Worm (Caenorhabditis elegans): ENCODE data around the gene F14H8.8.

Gene F14H8.8

DNA sequence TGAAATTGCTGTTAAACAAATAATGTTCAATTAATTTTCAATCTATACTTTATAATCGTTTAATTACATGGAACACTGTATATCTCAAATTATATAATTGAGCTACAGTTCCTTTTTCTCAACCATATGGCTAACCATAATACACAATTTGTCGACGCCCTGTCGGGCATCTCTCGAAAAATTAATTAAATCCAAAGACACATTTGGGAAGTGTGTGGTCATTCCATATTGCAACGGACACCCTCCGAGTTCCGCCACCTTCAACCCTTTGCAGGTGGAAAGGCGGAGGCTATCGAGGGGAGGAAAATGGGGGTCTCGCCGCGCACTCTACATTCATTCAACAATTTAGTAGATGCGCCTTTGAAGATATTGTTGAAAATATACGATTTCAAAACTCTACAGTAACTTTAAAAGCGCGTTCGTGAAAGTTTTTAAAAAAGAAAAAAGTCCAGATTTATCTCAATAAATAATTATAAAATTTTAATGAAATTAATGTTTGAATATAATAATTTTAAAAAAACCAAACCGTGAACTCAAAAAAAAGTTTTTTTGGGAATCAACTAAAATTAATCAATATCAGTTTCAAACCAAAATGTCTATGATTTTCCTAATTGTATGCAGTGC, at the start of gene F14H8.8:
F14H8.8 (plus strand) TSS at position 574 of the 624 bp plus-strand sequence.
- TF ChIP-seq hlh-13 (GFP tag; optimal IDR thresholded peaks at IDR 0.05) (no peak), ama-1 (optimal IDR thresholded peaks at IDR 0.05) (no peak), dve-1 (tag; optimal IDR thresholded peaks at IDR 0.05) (no peak), mec-3 (tag; optimal IDR thresholded peaks at IDR 0.05; ENCODE audit: borderline replicate concordance) (no peak), zip-5 (tag; optimal IDR thresholded peaks at IDR 0.05) (no peak), tbx-2 (tag; optimal IDR thresholded peaks at IDR 0.05) (no peak), hlh-15 (tag; optimal IDR thresholded peaks at IDR 0.05) (no peak), unc-86 (tag; optimal IDR thresholded peaks at IDR 0.05) (no peak), sdc-2 (tag; optimal IDR thresholded peaks at IDR 0.05) (no peak)

DNA sequence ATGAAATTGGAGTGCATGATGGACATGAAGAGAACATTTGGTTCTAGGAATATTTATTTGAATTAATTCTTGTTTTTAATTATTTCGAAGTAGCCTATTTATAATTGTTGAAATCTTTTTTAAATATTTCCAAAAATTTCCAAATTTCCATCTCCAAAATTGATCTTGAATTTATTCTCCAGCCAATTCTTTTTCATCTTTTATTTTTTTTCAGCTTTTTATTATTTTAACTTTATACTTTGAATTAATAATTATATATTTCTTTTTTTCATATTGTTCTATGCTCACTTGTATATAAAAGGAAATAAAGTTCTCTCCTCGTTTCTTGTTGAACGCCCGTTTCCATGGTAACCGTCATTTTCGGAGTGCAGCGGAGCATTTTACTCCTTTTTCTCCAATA, 49.3 kb upstream of the F14H8.8 start, which contains the start of gene xbx-1:
xbx-1 (plus strand) TSS at position 301 of the 400 bp plus-strand sequence.
- TF ChIP-seq sox-4 (tag; optimal IDR thresholded peaks at IDR 0.05) (no peak), dmd-4 (tag; optimal IDR thresholded peaks at IDR 0.05; ENCODE audit: borderline replicate concordance) (no peak), ztf-16 (tag; optimal IDR thresholded peaks at IDR 0.05) (no peak), elt-4 (tag; optimal IDR thresholded peaks at IDR 0.05) (no peak), ahr-1 (tag; optimal IDR thresholded peaks at IDR 0.05) (no peak), dve-1 (tag; optimal IDR thresholded peaks at IDR 0.05) (no peak), ceh-30 (tag; optimal IDR thresholded peaks at IDR 0.05) (no peak), pros-1 (tag; optimal IDR thresholded peaks at IDR 0.05) (no peak), npax-4 (tag; optimal IDR thresholded peaks at IDR 0.05) (no peak), pax-1 (tag; optimal IDR thresholded peaks at IDR 0.05) (no peak), ceh-18 (tag; optimal IDR thresholded peaks at IDR 0.05) (no peak), madf-2 (tag; optimal IDR thresholded peaks at IDR 0.05) (no peak), odd-2 (tag; optimal IDR thresholded peaks at IDR 0.05) (no peak), unc-86 (tag; optimal IDR thresholded peaks at IDR 0.05) (no peak), rnt-1 (tag; optimal IDR thresholded peaks at IDR 0.05) (no peak), hlh-30 (tag; optimal IDR thresholded peaks at IDR 0.05; ENCODE audit: insufficient read depth) (no peak), Y22D7AL.16 (tag; optimal IDR thresholded peaks at IDR 0.05) (no peak)

DNA sequence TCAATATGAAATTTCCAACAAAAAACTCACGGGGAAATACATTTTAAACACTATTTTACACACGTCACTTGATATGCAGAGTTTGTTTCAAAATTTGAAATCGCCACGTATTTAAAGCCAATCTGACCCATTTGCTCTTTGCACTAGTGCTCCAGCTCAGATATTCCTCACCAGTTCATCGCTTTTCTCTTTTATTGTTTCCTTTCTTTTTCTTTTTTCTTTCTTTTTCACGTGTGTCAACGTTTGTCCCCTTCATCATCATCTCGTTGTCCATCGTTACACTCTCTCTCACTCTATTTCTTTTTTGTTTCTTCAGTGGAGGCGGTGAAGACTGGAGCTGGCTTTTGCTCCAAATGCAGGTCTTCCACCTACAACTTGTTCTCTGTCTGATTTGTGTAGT, 44.7 kb upstream of the F14H8.8 start, which contains the start of gene F02D8.4:
F02D8.4 (plus strand) TSS at position 301 of the 400 bp plus-strand sequence.
- no peak for TF ChIP-seq unc-3 (GFP tag; conservative IDR thresholded peaks at IDR 0.05)
- TF ChIP-seq unc-3 (tag; optimal IDR thresholded peaks at IDR 0.05), result no peak
- TF ChIP-seq C08G9.2 (tag; optimal IDR thresholded peaks at IDR 0.05), result no peak
- no peak for TF ChIP-seq pat-9 (tag; optimal IDR thresholded peaks at IDR 0.05)

DNA sequence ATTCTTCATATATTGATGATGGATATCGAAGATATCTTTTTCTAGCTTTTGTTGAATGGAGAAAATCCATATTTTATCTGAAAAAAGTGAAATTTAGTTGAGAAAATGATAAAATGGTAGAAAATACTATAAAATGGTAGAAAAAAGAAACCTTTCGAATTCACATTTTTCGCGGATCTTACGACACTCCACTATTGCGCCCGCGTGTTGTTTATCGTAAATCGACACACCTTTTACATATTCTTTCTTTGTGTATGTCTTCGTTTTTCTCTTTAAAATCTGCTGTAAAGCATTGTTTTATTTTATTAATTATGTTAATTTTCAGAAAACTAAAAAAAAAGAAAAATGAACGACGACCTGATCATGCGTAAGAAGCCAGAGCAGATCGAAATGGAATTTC, 38.4 kb upstream of the F14H8.8 start, which contains the start of the genes cdt-2 and T01C3.2:
cdt-2 (minus strand) TSS at position 284 of the 400 bp plus-strand sequence.
T01C3.2 (plus strand) TSS at position 326 of the 400 bp plus-strand sequence.
- peak; percentile 19 for TF ChIP-seq nfya-1 (tag; optimal IDR thresholded peaks at IDR 0.05)
- TF ChIP-seq hlh-30 (tag; optimal IDR thresholded peaks at IDR 0.05; ENCODE audit: insufficient read depth), result no peak

DNA sequence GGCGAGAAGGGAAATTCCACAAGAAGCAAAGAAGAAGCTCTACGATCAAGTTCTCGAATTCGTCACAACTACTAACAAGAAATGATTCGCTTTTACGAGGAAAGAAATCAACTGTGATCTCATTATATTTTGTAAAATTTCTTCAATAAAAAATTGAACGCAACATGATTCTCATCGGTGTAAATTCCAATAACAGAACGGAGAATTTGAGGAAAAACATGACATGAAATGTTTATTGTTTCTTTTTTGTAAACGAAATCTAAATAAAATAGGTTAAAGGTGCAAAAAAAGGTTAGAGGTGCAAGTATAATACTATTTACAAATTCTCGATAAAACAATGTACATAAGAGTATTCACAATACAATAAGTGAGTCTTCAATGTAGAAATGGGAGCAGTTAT, 37.8 kb upstream of the F14H8.8 start:
- TF ChIP-seq unc-3 (GFP tag; conservative IDR thresholded peaks at IDR 0.05) (no peak), unc-3 (tag; optimal IDR thresholded peaks at IDR 0.05) (no peak), gmeb-2 (tag; optimal IDR thresholded peaks at IDR 0.05) (no peak), nhr-232 (tag; optimal IDR thresholded peaks at IDR 0.05) (no peak), unc-55 (GFP tag; optimal IDR thresholded peaks at IDR 0.05) (no peak), hlh-6 (tag; optimal IDR thresholded peaks at IDR 0.05) (no peak), unc-42 (tag; optimal IDR thresholded peaks at IDR 0.05) (no peak), syd-9 (tag; optimal IDR thresholded peaks at IDR 0.05) (no peak), zip-5 (tag; optimal IDR thresholded peaks at IDR 0.05) (no peak), pat-9 (tag; optimal IDR thresholded peaks at IDR 0.05) (no peak), unc-86 (tag; optimal IDR thresholded peaks at IDR 0.05) (no peak)

Measured in whole organism, late embryonic.